Worm (Caenorhabditis elegans) whole organism, L4 larva: ENCODE data around the gene fbxc-14.

ENCODE experiments used
- F49E8.2 ChIP-seq: sonication (generic microtip); optimal IDR thresholded peaks from 2 replicates; lab custom pipeline; 2016; ENCODE audit warnings: missing compliant biosample characterization, mild to moderate bottlenecking, missing genetic modification characterization, borderline replicate concordance
- Y5F2A.4 ChIP-seq: fragments of 200-800 bp; sonication (Bioruptor generic); optimal IDR thresholded peaks from 2 replicates; lab custom pipeline; 2018; ENCODE audit warnings: mild to moderate bottlenecking, missing genetic modification characterization, missing compliant biosample characterization
- Y75B8A.6 ChIP-seq: fragments of 200-800 bp; sonication (Bioruptor generic); IDR thresholded peaks from 2 replicates; pipeline ENCODE4 v1.3.6; 2022; ENCODE audit warnings: missing genetic modification reagents, missing genetic modification characterization, missing compliant biosample characterization
- ZK337.2 ChIP-seq: fragments of 200-800 bp; sonication (Bioruptor generic); IDR thresholded peaks from 2 replicates; pipeline ENCODE4 v1.3.6; 2022; ENCODE audit warnings: missing genetic modification reagents, missing genetic modification characterization, missing compliant biosample characterization
- ZK546.5 ChIP-seq, 2 experiments: sonication (generic microtip); optimal IDR thresholded peaks; 2 replicates each; lab custom pipeline; 2017; ENCODE audit warnings: missing biosample characterization in 2 of 2, missing genetic modification characterization in 2 of 2
- ceh-44 ChIP-seq: fragments of 200-800 bp; sonication (Bioruptor generic); IDR thresholded peaks from 2 replicates; pipeline ENCODE4 v1.3.6; 2022; ENCODE audit warnings: missing genetic modification reagents, missing genetic modification characterization, missing compliant biosample characterization
- ceh-62 ChIP-seq: sonication (generic microtip); optimal IDR thresholded peaks from 2 replicates; lab custom pipeline; 2017; ENCODE audit warnings: missing biosample characterization, missing genetic modification characterization
- daf-12 ChIP-seq: fragments of 150-350 bp; optimal IDR thresholded peaks from 2 replicates; lab custom pipeline; 2014; ENCODE audit warnings: missing biosample characterization, missing genetic modification reagents, missing genetic modification characterization
- daf-16 ChIP-seq, 3 experiments: sonication (generic microtip); optimal IDR thresholded peaks; 2 replicates each; lab custom pipeline; 2016 to 2017; ENCODE audit warnings: missing genetic modification characterization in 3 of 3, missing genetic modification reagents in 3 of 3, mild to moderate bottlenecking in 2 of 3, missing compliant biosample characterization in 2 of 3, missing biosample characterization in 1 of 3, moderate library complexity in 1 of 3
- daf-19 ChIP-seq: fragments of 200-800 bp; sonication (Bioruptor generic); conservative IDR thresholded peaks from 2 replicates; pipeline ENCODE4 v1.3.6; 2022; ENCODE audit warnings: missing genetic modification characterization, missing compliant biosample characterization
- dmd-6 ChIP-seq: fragments of 200-800 bp; sonication (Bioruptor generic); IDR thresholded peaks from 2 replicates; pipeline ENCODE4 v1.3.6; 2022; ENCODE audit warnings: missing genetic modification reagents, missing genetic modification characterization, missing compliant biosample characterization
- dpl-1 ChIP-seq: fragments of 150-350 bp; optimal IDR thresholded peaks from 2 replicates; lab custom pipeline; 2014; ENCODE audit warnings: missing biosample characterization, missing genetic modification reagents, missing genetic modification characterization
- egl-27 ChIP-seq: sonication (generic microtip); optimal IDR thresholded peaks from 3 replicates; lab custom pipeline; 2017; ENCODE audit warnings: missing biosample characterization, missing genetic modification reagents, missing genetic modification characterization
- hlh-11 ChIP-seq: fragments of 200-800 bp; sonication (Bioruptor generic); optimal IDR thresholded peaks from 2 replicates; lab custom pipeline; 2018; ENCODE audit warnings: mild to moderate bottlenecking, missing genetic modification characterization, missing compliant biosample characterization
- hlh-30 ChIP-seq: sonication (generic microtip); optimal IDR thresholded peaks from 2 replicates; lab custom pipeline; 2017; ENCODE audit warnings: antibody characterized with exemption, mild to moderate bottlenecking, missing genetic modification characterization, missing compliant biosample characterization; ENCODE audit not compliant: insufficient read depth
- hmg-1.1 ChIP-seq: fragments of 200-800 bp; sonication (Bioruptor generic); IDR thresholded peaks from 2 replicates; pipeline ENCODE4 v1.3.6; 2022; ENCODE audit warnings: missing genetic modification reagents, missing genetic modification characterization, missing compliant biosample characterization
- lin-15B ChIP-seq: fragments of 150-350 bp; sonication (generic microtip); optimal IDR thresholded peaks from 3 replicates; lab custom pipeline; 2014; ENCODE audit warnings: missing biosample characterization, missing genetic modification characterization
- lin-29 ChIP-seq: fragments of 200-800 bp; sonication (Bioruptor generic); IDR thresholded peaks from 2 replicates; pipeline ENCODE4 v1.3.6; 2022; ENCODE audit warnings: missing genetic modification reagents, missing genetic modification characterization, missing compliant biosample characterization
- lin-39 ChIP-seq: fragments of 150-350 bp; optimal IDR thresholded peaks from 2 replicates; lab custom pipeline; 2014; ENCODE audit warnings: missing biosample characterization, missing genetic modification reagents, missing genetic modification characterization
- lir-3 ChIP-seq: sonication (generic microtip); optimal IDR thresholded peaks from 2 replicates; lab custom pipeline; 2016; ENCODE audit warnings: mild to moderate bottlenecking, missing genetic modification characterization, missing compliant biosample characterization
- mep-1 ChIP-seq: fragments of 150-350 bp; sonication (generic microtip); optimal IDR thresholded peaks from 3 replicates; lab custom pipeline; 2014; ENCODE audit warnings: missing biosample characterization, missing genetic modification characterization
- mxl-3 ChIP-seq: fragments of 200-800 bp; sonication (Bioruptor generic); optimal IDR thresholded peaks from 2 replicates; lab custom pipeline; 2018; ENCODE audit warnings: mild to moderate bottlenecking, missing genetic modification characterization, missing compliant biosample characterization
- nhr-10 ChIP-seq: fragments of 150-350 bp; optimal IDR thresholded peaks from 2 replicates; lab custom pipeline; 2014; ENCODE audit warnings: missing biosample characterization, missing genetic modification characterization
- nhr-11 ChIP-seq: fragments of 150-350 bp; optimal IDR thresholded peaks from 2 replicates; lab custom pipeline; 2014; ENCODE audit warnings: missing biosample characterization, missing genetic modification characterization
- nhr-28 ChIP-seq: fragments of 150-350 bp; optimal IDR thresholded peaks from 2 replicates; lab custom pipeline; 2014; ENCODE audit warnings: missing biosample characterization, missing genetic modification characterization
- nhr-41 ChIP-seq: fragments of 200-800 bp; sonication (Bioruptor generic); IDR thresholded peaks from 2 replicates; pipeline ENCODE4 v1.3.6; 2022; ENCODE audit warnings: missing genetic modification reagents, missing genetic modification characterization, missing compliant biosample characterization
- nhr-48 ChIP-seq: sonication (generic microtip); optimal IDR thresholded peaks from 2 replicates; lab custom pipeline; 2016; ENCODE audit warnings: mild to moderate bottlenecking, missing genetic modification characterization, missing compliant biosample characterization
- nhr-76 ChIP-seq: fragments of 150-350 bp; optimal IDR thresholded peaks from 2 replicates; lab custom pipeline; 2014; ENCODE audit warnings: missing biosample characterization, missing genetic modification characterization
- nhr-77 ChIP-seq: fragments of 150-350 bp; optimal IDR thresholded peaks from 2 replicates; lab custom pipeline; 2014; ENCODE audit warnings: missing biosample characterization, missing genetic modification characterization
- pqm-1 ChIP-seq: sonication (generic microtip); optimal IDR thresholded peaks from 2 replicates; lab custom pipeline; 2017; ENCODE audit warnings: missing biosample characterization, missing genetic modification characterization
- rbr-2 ChIP-seq: sonication (generic microtip); optimal IDR thresholded peaks from 2 replicates; lab custom pipeline; 2016; ENCODE audit warnings: missing genotype, missing genetic modification characterization, missing compliant biosample characterization
- saeg-2 ChIP-seq: fragments of 200-800 bp; sonication (Bioruptor generic); IDR thresholded peaks from 2 replicates; pipeline ENCODE4 v1.3.6; 2022; ENCODE audit warnings: missing genetic modification reagents, missing genetic modification characterization, missing compliant biosample characterization
- set-16 ChIP-seq: fragments of 200-800 bp; sonication (Bioruptor generic); IDR thresholded peaks from 2 replicates; pipeline ENCODE4 v1.3.6; 2022; ENCODE audit warnings: missing genetic modification reagents, missing genetic modification characterization, missing compliant biosample characterization
- skn-1 ChIP-seq: fragments of 150-350 bp; optimal IDR thresholded peaks from 2 replicates; lab custom pipeline; 2014; ENCODE audit warnings: missing biosample characterization, missing genetic modification characterization
- snpc-4 ChIP-seq: fragments of 150-350 bp; optimal IDR thresholded peaks from 2 replicates; lab custom pipeline; 2014; ENCODE audit warnings: missing biosample characterization, missing genetic modification characterization
- unc-130 ChIP-seq: sonication (generic microtip); optimal IDR thresholded peaks from 2 replicates; lab custom pipeline; 2016; ENCODE audit warnings: missing genetic modification reagents, missing genetic modification characterization, missing compliant biosample characterization
- unc-62 ChIP-seq, 3 experiments: fragments of 150-350 bp in 1 of 3; sonication (generic microtip); optimal IDR thresholded peaks in 2 of 3; peaks in 1 of 3; 1 replicate in 1 of 3; 2 replicates in 2 of 3; lab custom pipeline; 2014 to 2017; ENCODE audit warnings: missing biosample characterization in 3 of 3, missing genetic modification characterization in 3 of 3, missing genetic modification reagents in 3 of 3, missing genotype in 1 of 3
- zfp-3 ChIP-seq: fragments of 200-800 bp; sonication (Bioruptor generic); conservative IDR thresholded peaks from 2 replicates; pipeline ENCODE4 v1.3.6; 2022; ENCODE audit warnings: missing genetic modification reagents, missing genetic modification characterization, missing compliant biosample characterization
- zip-11 ChIP-seq: fragments of 200-800 bp; sonication (Bioruptor generic); IDR thresholded peaks from 2 replicates; pipeline ENCODE4 v1.3.6; 2022; ENCODE audit warnings: missing genetic modification characterization, missing compliant biosample characterization
- ztf-7 ChIP-seq: fragments of 150-350 bp; optimal IDR thresholded peaks from 2 replicates; lab custom pipeline; 2014; ENCODE audit warnings: missing biosample characterization, missing genetic modification characterization

fbxc-14 gene

DNA sequence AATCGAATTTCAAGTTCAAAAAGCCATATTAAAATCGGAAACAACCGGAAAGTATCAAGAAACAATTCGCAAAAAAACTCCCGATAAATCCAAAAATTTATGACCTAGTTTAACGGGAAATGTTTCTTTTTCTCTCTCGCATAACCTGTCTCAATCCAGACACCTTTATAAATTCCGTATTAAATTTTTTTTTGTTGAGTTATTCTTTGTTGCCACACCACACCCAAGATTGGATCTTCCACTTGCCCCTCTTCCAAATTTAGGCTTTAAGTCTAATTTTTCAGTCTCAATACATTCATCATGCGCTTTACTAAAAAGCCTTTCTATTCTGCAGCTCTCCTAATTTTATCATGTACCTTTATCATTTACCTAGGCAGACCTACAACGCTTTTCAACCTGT lies 35.5 kb upstream of the fbxc-14 start, which contains the start of gene R07C3.3:
R07C3.3 (plus strand) TSS at position 301 of the 400 bp plus-strand sequence.
- TF ChIP-seq F49E8.2 (tag; lab: Kevin White, UChicago) (no peak), daf-19 (no peak), lin-39 (tag; lab: Kevin White, UChicago) (no peak), hlh-30 (tag; lab: Kevin White, UChicago) (no peak), set-16 (GFP tag; lab: Robert Waterston, UW) (no peak), mep-1 (no peak), zfp-3 (GFP tag; lab: Robert Waterston, UW) (no peak), saeg-2 (GFP tag; lab: Robert Waterston, UW) (no peak), unc-62 (GFP tag; optimal IDR thresholded peaks at IDR 0.05 in 1 of 2; lab: Kevin White, UChicago) (no peak), unc-62 (tag; optimal IDR thresholded peaks at IDR 0.05; lab: Kevin White, UChicago) (no peak), daf-16 (GFP tag; optimal IDR thresholded peaks at IDR 0.05; lab: Kevin White, UChicago) (no peak), daf-16 (tag; optimal IDR thresholded peaks at IDR 0.05; lab: Kevin White, UChicago) (no peak), rbr-2 (tag; lab: Kevin White, UChicago) (no peak)

DNA sequence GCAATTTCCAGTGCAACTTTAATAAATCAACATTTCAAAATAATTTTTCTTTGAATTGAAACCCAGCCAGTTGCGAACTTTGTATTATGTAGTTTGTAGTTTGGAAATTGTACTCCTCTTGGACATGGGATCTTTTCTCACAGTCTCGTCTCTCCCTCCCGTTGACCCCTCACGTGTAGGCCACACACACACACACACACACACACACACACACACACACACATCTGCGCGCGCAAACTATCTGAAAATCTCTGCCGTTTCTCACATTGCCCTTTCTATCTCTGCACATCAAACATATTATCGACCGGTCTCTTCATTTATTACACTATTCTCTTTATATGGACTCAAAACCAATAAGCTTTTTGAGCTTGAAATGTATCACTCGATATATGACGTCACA lies 33.3 kb upstream of the fbxc-14 start, which contains the start of gene fbxc-36:
fbxc-36 (plus strand) TSS at position 205 of the 400 bp plus-strand sequence.
- no peak for TF ChIP-seq nhr-48
- peak; percentile 53 for TF ChIP-seq nhr-28

DNA sequence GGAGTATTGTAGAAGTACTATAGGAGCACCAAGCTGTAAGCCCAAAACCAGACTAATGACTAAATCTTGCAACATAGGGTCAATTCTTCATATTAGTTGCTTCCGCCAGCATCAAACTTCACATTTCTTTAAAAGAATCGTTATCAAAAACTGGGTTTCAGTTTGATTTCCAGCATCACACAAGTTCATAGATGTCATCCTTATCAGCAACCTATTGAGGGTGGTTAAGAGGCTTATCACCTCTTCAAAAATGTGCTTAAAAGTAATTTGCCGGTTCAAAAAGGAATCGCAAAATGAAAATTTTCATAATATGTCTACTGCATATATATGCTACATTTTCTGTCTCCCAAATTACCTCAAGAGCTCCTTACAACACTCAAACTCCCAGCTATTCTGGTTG lies 30.3 kb upstream of the fbxc-14 start, which contains the start of gene clec-43:
clec-43 (plus strand) TSS at position 294 of the 400 bp plus-strand sequence.
- peak; percentile 81 for TF ChIP-seq dmd-6 (GFP tag; lab: Robert Waterston, UW)
- TF ChIP-seq zip-11 = no peak
- TF ChIP-seq ZK546.5 (tag; optimal IDR thresholded peaks at IDR 0.05; lab: Kevin White, UChicago) = no peak
- no peak for TF ChIP-seq mep-1
- no peak for TF ChIP-seq nhr-41 (GFP tag; lab: Robert Waterston, UW)
- peak; percentile 32 for TF ChIP-seq hlh-11 (tag; lab: Kevin White, UChicago)
- TF ChIP-seq lin-29 (GFP tag; lab: Robert Waterston, UW) = no peak
- no peak for TF ChIP-seq lir-3 (tag; lab: Kevin White, UChicago)
- no peak for TF ChIP-seq daf-12 (tag; lab: Kevin White, UChicago)
- TF ChIP-seq ceh-62 (tag; lab: Kevin White, UChicago) = no peak
- TF ChIP-seq nhr-28 = peak; percentile 70
- no peak for TF ChIP-seq mxl-3
- peak; percentile 92 for TF ChIP-seq pqm-1 (tag; lab: Kevin White, UChicago)
- no peak for TF ChIP-seq ztf-7 (tag; lab: Kevin White, UChicago)
- TF ChIP-seq Y75B8A.6 = no peak
- no peak for TF ChIP-seq lin-39 (tag; lab: Kevin White, UChicago)
- TF ChIP-seq ceh-44 (GFP tag; lab: Robert Waterston, UW) = no peak
- no peak for TF ChIP-seq egl-27 (tag; lab: Kevin White, UChicago)
- no peak for TF ChIP-seq nhr-10 (tag; lab: Kevin White, UChicago)
- no peak for TF ChIP-seq ZK337.2 (GFP tag; lab: Robert Waterston, UW)
- TF ChIP-seq nhr-77 (tag; lab: Kevin White, UChicago) = peak; percentile 36
- TF ChIP-seq hmg-1.1 (GFP tag; lab: Robert Waterston, UW) = no peak
- no peak for TF ChIP-seq skn-1 (tag; lab: Kevin White, UChicago)

DNA sequence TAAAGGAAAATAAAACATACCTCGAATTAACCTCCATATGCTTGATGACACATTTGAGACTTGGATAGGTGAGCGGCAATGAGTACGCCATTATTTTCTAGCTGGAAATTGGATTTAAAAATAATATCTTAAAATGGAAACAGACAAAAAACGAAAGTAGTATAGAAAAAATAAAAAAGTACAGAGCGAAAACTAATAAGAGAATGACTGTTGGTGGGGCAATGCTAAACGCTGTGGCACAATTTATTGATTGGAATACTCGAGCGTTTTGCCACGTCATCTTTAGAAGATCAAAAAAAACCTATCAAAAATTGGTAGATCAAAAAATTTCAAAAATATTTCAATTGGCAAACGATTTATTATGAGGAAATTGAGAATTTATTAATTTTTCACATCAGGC lies 26.0 kb upstream of the fbxc-14 start, which contains the start of gene fbxc-32:
fbxc-32 (minus strand) TSS at position 101 of the 400 bp plus-strand sequence.
- TF ChIP-seq unc-130 (GFP tag; lab: Kevin White, UChicago) = no peak
- no peak for TF ChIP-seq nhr-11 (tag; lab: Kevin White, UChicago)
- TF ChIP-seq nhr-76 (tag; lab: Kevin White, UChicago) = no peak
- TF ChIP-seq F49E8.2 (tag; lab: Kevin White, UChicago) = no peak
- no peak for TF ChIP-seq lin-15B
- TF ChIP-seq snpc-4 (tag; lab: Kevin White, UChicago) = no peak
- TF ChIP-seq Y5F2A.4 (GFP tag; lab: Kevin White, UChicago) = no peak
- no peak for TF ChIP-seq daf-16 (GFP tag; optimal IDR thresholded peaks at IDR 0.05; lab: Kevin White, UChicago)
- TF ChIP-seq daf-16 (tag; optimal IDR thresholded peaks at IDR 0.05; lab: Kevin White, UChicago) = no peak
- TF ChIP-seq dpl-1 (GFP tag; lab: Kevin White, UChicago) = no peak
- TF ChIP-seq ztf-7 (tag; lab: Kevin White, UChicago) = no peak
